Fruit fly (Drosophila melanogaster): Measurements from ENCODE around the gene obst-H.

DNA sequence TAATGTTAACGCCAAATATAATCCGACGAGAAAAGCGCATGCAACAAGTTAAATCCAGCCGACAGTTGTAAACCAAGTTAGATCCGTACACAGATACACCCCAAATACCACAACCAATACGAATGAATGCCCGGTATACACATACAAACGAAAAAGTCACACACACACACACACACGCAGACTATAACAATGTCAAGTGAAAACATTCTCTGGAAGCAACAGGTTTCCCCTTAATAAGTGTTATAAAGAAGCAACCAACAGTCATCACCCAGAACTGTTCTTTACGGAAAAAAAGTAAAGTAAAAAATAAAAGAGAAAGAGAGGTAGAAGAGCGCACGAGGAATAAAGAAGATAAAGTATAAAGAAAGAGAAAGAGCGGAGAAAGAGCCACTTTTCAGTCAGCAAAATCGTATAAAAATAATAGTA, 6.8 kb upstream of the obst-H start:
- TF ChIP-seq CG32767 (GFP tag; IDR thresholded peaks at IDR 0.05), result no peak
- TF ChIP-seq dati (GFP tag; IDR thresholded peaks at IDR 0.05), result no peak
- TF ChIP-seq unc-4 (GFP tag; IDR thresholded peaks at IDR 0.05; ENCODE audit: partially characterized antibody), result no peak
- no peak for TF ChIP-seq ranshi (GFP tag; IDR thresholded peaks at IDR 0.05)
- TF ChIP-seq gt (GFP tag; IDR thresholded peaks at IDR 0.05), result no peak
- TF ChIP-seq chinmo (GFP tag; IDR thresholded peaks at IDR 0.05; ENCODE audit: partially characterized antibody), result no peak
- no peak for TF ChIP-seq tna (GFP tag; IDR thresholded peaks at IDR 0.05; ENCODE audit: partially characterized antibody)
- no peak for TF ChIP-seq p53 (GFP tag; optimal IDR thresholded peaks at IDR 0.05)
- TF ChIP-seq fu2 (GFP tag; optimal IDR thresholded peaks at IDR 0.05), result no peak
- TF ChIP-seq CG32532 (GFP tag; IDR thresholded peaks at IDR 0.05), result no peak
- TF ChIP-seq CG1233 (GFP tag; optimal IDR thresholded peaks at IDR 0.05), result no peak
- TF ChIP-seq CG16863 (GFP tag; optimal IDR thresholded peaks at IDR 0.05), result no peak
- no peak for TF ChIP-seq ken (GFP tag; IDR thresholded peaks at IDR 0.05)
- TF ChIP-seq hb (GFP tag; IDR thresholded peaks at IDR 0.05; ENCODE audit: partially characterized antibody), result no peak

All from whole organism, embryonic.